Worm (Caenorhabditis elegans) whole organism, mixed stage, embryonic: Measurements from ENCODE around the gene F32B6.4.
"Not testable (repeated sequence)": the region's sequence is repeated elsewhere in the genome, so short reads cannot be mapped to it uniquely, and the experiment has no call there.

Experiments used
- bed-3 ChIP-seq: fragments of 200-800 bp; sonication (Bioruptor generic); optimal IDR thresholded peaks from 3 replicates; lab custom pipeline; 2018; ENCODE audit warnings: mild to moderate bottlenecking, missing genetic modification characterization, moderate library complexity, missing compliant biosample characterization
- blmp-1 ChIP-seq: fragments of 150-350 bp; optimal IDR thresholded peaks from 2 replicates; lab custom pipeline; 2014; ENCODE audit warnings: missing biosample characterization, missing genetic modification characterization
- ceh-39 ChIP-seq: fragments of 150-350 bp; optimal IDR thresholded peaks from 2 replicates; lab custom pipeline; 2014; ENCODE audit warnings: missing biosample characterization, missing genetic modification characterization
- ceh-43 ChIP-seq: fragments of 200-800 bp; sonication (Bioruptor generic); optimal IDR thresholded peaks from 2 replicates; lab custom pipeline; 2018; ENCODE audit warnings: mild to moderate bottlenecking, missing genetic modification characterization, moderate library complexity, missing compliant biosample characterization
- ces-1 ChIP-seq: fragments of 150-350 bp; optimal IDR thresholded peaks from 2 replicates; lab custom pipeline; 2014; ENCODE audit warnings: missing biosample characterization, missing genetic modification reagents, missing genetic modification characterization
- drap-1 ChIP-seq: fragments of 200-800 bp; sonication (Bioruptor generic); optimal IDR thresholded peaks from 3 replicates; lab custom pipeline; 2018; ENCODE audit warnings: mild to moderate bottlenecking, missing genetic modification characterization, missing compliant biosample characterization
- elt-1 ChIP-seq: sonication (generic microtip); optimal IDR thresholded peaks from 2 replicates; lab custom pipeline; 2017; ENCODE audit warnings: missing genetic modification characterization, mild to moderate bottlenecking, missing compliant biosample characterization, antibody characterized with exemption, moderate library complexity, borderline replicate concordance; ENCODE audit not compliant: insufficient read depth
- elt-3 ChIP-seq: fragments of 150-350 bp; optimal IDR thresholded peaks from 2 replicates; lab custom pipeline; 2014; ENCODE audit warnings: missing biosample characterization, missing genetic modification characterization
- flh-1 ChIP-seq: fragments of 200-800 bp; sonication (Bioruptor generic); optimal IDR thresholded peaks from 2 replicates; lab custom pipeline; 2018; ENCODE audit warnings: mild to moderate bottlenecking, missing genetic modification characterization, moderate library complexity, missing compliant biosample characterization
- ham-2 ChIP-seq: fragments of 200-800 bp; sonication (Bioruptor generic); optimal IDR thresholded peaks from 2 replicates; lab custom pipeline; 2018; ENCODE audit warnings: mild to moderate bottlenecking, missing genetic modification characterization, missing compliant biosample characterization
- hlh-1 ChIP-seq: fragments of 150-350 bp; optimal IDR thresholded peaks from 2 replicates; lab custom pipeline; 2014; ENCODE audit warnings: missing biosample characterization, missing genetic modification reagents, missing genetic modification characterization
- lin-13 ChIP-seq: fragments of 150-350 bp; optimal IDR thresholded peaks from 2 replicates; lab custom pipeline; 2014; ENCODE audit warnings: missing biosample characterization, missing genetic modification characterization
- lsy-2 ChIP-seq: fragments of 150-350 bp; optimal IDR thresholded peaks from 2 replicates; lab custom pipeline; 2014; ENCODE audit warnings: missing biosample characterization, missing genetic modification characterization
- mep-1 ChIP-seq: fragments of 150-350 bp; optimal IDR thresholded peaks from 2 replicates; lab custom pipeline; 2017; ENCODE audit warnings: missing biosample characterization, missing genetic modification reagents, missing genetic modification characterization, inconsistent platforms
- mls-2 ChIP-seq: sonication (generic microtip); optimal IDR thresholded peaks from 2 replicates; lab custom pipeline; 2016; ENCODE audit warnings: mild to moderate bottlenecking, missing genetic modification characterization, moderate library complexity, missing compliant biosample characterization
- nhr-12 ChIP-seq: fragments of 150-350 bp; optimal IDR thresholded peaks from 2 replicates; lab custom pipeline; 2014; ENCODE audit warnings: missing biosample characterization, missing genetic modification characterization
- nhr-2 ChIP-seq: fragments of 150-350 bp; optimal IDR thresholded peaks from 2 replicates; lab custom pipeline; 2014; ENCODE audit warnings: missing biosample characterization, missing genetic modification characterization
- nhr-237 ChIP-seq: fragments of 150-350 bp; optimal IDR thresholded peaks from 2 replicates; lab custom pipeline; 2014; ENCODE audit warnings: missing biosample characterization, missing genetic modification characterization
- nhr-28 ChIP-seq: fragments of 150-350 bp; optimal IDR thresholded peaks from 2 replicates; lab custom pipeline; 2014; ENCODE audit warnings: missing biosample characterization, missing genetic modification characterization
- pha-4 ChIP-seq: fragments of 150-350 bp; optimal IDR thresholded peaks from 2 replicates; lab custom pipeline; 2018; ENCODE audit warnings: missing biosample characterization, missing genetic modification reagents, missing genetic modification characterization
- sem-2 ChIP-seq: fragments of 200-800 bp; sonication (Bioruptor generic); optimal IDR thresholded peaks from 2 replicates; lab custom pipeline; 2018; ENCODE audit warnings: mild to moderate bottlenecking, missing genetic modification characterization, missing compliant biosample characterization
- snpc-4 ChIP-seq: fragments of 150-350 bp; optimal IDR thresholded peaks from 2 replicates; lab custom pipeline; 2014; ENCODE audit warnings: missing biosample characterization, missing genetic modification characterization
- sptf-1 ChIP-seq: sonication (generic microtip); optimal IDR thresholded peaks from 2 replicates; lab custom pipeline; 2017; ENCODE audit warnings: mild to moderate bottlenecking, missing genetic modification characterization, moderate library complexity, missing compliant biosample characterization
- tbx-8 ChIP-seq: fragments of 200-800 bp; sonication (Bioruptor generic); optimal IDR thresholded peaks from 2 replicates; lab custom pipeline; 2018; ENCODE audit warnings: mild to moderate bottlenecking, missing genetic modification characterization, moderate library complexity, missing compliant biosample characterization
- unc-120 ChIP-seq: sonication (generic microtip); optimal IDR thresholded peaks from 2 replicates; lab custom pipeline; 2017; ENCODE audit warnings: missing genetic modification characterization, missing compliant biosample characterization; ENCODE audit not compliant: poor library complexity, severe bottlenecking
- unc-39 ChIP-seq: fragments of 150-350 bp; optimal IDR thresholded peaks from 2 replicates; lab custom pipeline; 2014; ENCODE audit warnings: missing biosample characterization, missing genetic modification characterization
- unc-62 ChIP-seq: fragments of 150-350 bp; optimal IDR thresholded peaks from 2 replicates; lab custom pipeline; 2014; ENCODE audit warnings: missing biosample characterization, missing genetic modification reagents, missing genetic modification characterization
- zip-8 ChIP-seq: fragments of 150-350 bp; optimal IDR thresholded peaks from 2 replicates; lab custom pipeline; 2014; ENCODE audit warnings: missing biosample characterization, missing genetic modification characterization

F32B6.4 gene

ce11 chrIV:9895088-9895487 lies 3.2 kb upstream of the F32B6.4 start, which contains the start of gene ssp-32:
Gene ssp-32, plus strand, starts transcription at chrIV:9895388.
- TF ChIP-seq mep-1: no peak
- no peak for TF ChIP-seq elt-1 (tag; lab: Kevin White, UChicago)
- TF ChIP-seq mls-2 (tag; lab: Kevin White, UChicago): no peak
- no peak for TF ChIP-seq pha-4 (tag; lab: Kevin White, UChicago)
- TF ChIP-seq unc-120: no peak
- no peak for TF ChIP-seq unc-39 (tag; lab: Kevin White, UChicago)
- no peak for TF ChIP-seq unc-62
- TF ChIP-seq flh-1 (GFP tag; lab: Kevin White, UChicago): no peak

DNA sequence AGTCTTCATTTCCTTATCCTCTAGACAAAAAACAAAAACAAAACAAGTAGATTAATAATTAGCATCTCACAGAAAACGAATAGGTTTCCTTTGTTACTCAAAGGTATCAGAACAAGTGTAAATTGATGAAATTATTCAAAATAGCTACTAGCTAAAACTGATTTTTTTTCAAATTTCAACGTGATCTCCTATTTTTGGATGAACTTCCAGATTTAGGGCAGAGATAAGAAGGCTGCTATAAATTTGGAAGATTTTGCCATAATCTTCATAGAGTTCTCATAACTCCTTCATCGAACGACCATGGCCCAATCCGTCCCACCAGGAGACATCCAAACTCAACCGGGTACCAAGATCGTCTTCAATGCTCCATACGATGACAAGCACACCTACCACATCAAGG lies 2.5 kb upstream of the F32B6.4 start, which contains the start of gene msp-77:
TSS of gene msp-77 (plus strand) at position 301 of the 400 bp plus-strand sequence.
- not testable (repeated sequence) for TF ChIP-seq sem-2 (GFP tag; lab: Kevin White, UChicago); pha-4 (tag; lab: Kevin White, UChicago); elt-3

DNA sequence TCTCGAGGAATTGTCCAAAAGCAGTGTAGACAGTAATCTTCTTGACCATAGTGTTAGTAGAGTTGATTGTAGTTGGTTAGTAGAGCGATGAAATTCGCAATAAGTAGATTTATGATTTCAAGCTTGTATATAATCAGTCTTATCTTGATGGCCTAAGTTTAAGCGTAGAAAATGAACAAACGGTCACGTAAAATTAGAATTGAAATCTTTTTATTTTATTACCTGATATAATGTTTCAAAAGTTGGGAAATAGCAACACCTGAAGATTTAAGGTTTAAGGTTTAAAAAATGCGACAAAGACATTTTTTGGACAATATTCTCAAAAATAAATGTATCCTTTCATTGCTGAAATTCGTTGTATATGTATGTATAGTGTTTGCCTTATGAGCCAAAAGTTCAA lies 1.8 kb upstream of the F32B6.4 start, which contains the start of gene sss-1:
TSS of gene sss-1 (minus strand) at position 101 of the 400 bp plus-strand sequence.
- TF ChIP-seq ceh-39; tbx-8; zip-8 (tag; lab: Kevin White, UChicago): not testable (repeated sequence)

DNA sequence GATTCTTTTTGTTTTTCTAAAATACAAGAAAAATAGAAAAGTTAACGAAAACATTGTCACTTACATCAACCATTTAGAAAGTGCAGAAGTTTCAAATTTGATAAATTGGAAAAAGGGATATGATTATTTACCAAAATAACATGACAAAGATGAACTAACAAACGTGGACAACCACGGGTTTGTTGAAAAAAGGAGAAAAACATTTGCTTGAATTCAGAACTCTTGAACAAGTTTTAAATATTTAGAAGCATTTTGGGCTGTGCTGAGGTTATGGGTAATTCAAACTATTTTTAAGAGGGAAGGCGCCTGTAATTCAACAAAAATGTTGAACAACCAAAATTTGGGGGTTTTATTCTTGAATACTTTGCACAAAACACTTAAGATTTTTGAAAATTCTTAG lies 2.0 kb downstream of the F32B6.4 start, which contains the start of gene ttbk-3:
TSS of gene ttbk-3 (minus strand) at position 101 of the 400 bp plus-strand sequence.
- TF ChIP-seq sem-2 (GFP tag; lab: Kevin White, UChicago) (no peak), sptf-1 (tag; lab: Kevin White, UChicago) (no peak), nhr-28 (tag; lab: Kevin White, UChicago) (no peak), zip-8 (tag; lab: Kevin White, UChicago) (no peak), tbx-8 (no peak), ham-2 (GFP tag; lab: Kevin White, UChicago) (no peak)

DNA sequence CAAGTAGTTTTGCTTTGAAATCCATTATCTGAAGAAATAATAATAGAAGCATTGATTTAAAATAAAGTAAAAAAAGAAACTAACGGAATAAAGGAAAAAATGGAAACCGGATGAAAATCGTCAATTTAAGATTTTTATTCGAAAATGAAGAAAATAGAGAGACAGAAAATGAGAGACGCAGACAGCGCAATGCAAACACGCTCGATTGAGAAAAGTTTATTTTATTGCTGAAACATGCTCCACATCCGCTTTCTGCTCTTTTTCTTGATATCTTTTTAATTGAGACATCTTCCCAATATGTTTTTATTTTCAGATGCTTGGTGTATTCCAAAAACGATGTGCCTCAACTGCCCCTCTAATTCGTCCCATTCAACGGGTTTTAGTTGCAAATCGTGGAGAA lies 7.6 kb downstream of the F32B6.4 start, which contains the start of the genes prp-18 and mccc-1:
TSS of gene prp-18 (minus strand) at position 127 of the 400 bp plus-strand sequence.
TSS of gene mccc-1 (plus strand) at position 314 of the 400 bp plus-strand sequence.
- no peak for TF ChIP-seq nhr-237
- peak; percentile 46 for TF ChIP-seq mep-1
- no peak for TF ChIP-seq drap-1 (GFP tag; lab: Kevin White, UChicago)
- no peak for TF ChIP-seq lin-13 (tag; lab: Kevin White, UChicago)
- TF ChIP-seq hlh-1: no peak
- peak; percentile 36 for TF ChIP-seq pha-4 (tag; lab: Kevin White, UChicago)
- TF ChIP-seq bed-3 (GFP tag; lab: Kevin White, UChicago): no peak
- TF ChIP-seq elt-1 (tag; lab: Kevin White, UChicago): no peak
- no peak for TF ChIP-seq blmp-1
- TF ChIP-seq ces-1: peak; percentile 87
- no peak for TF ChIP-seq unc-39 (tag; lab: Kevin White, UChicago)
- TF ChIP-seq ham-2 (GFP tag; lab: Kevin White, UChicago): no peak

DNA sequence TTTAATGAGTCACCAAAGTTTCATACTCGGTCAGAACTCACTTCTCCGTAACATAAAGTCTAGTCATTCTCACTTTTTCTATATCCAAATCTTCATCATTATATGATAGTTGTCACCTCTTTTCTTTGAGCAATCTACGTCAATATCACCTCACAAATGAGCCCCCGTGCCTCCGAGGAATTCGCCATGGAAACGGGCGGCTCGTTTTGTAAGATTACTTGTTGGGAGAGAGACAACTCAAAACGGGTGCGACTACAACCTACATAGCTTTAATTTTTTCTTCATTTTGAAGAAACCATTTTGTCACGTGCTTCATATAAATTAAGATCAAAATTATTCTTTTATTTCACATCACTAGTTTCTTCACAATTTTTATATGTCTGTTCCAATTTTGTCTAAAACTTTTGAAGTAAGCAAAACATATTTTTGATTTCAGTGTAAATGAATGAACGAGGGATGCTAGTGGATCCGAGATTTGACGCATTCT lies 12.9 kb downstream of the F32B6.4 start, which contains the start of gene nhr-4:
TSS of gene nhr-4 (plus strand) at position 437 of the 487 bp plus-strand sequence.
- no peak for TF ChIP-seq snpc-4 (tag; lab: Kevin White, UChicago)
- TF ChIP-seq nhr-12 (tag; lab: Kevin White, UChicago): no peak
- no peak for TF ChIP-seq ceh-43 (GFP tag; lab: Kevin White, UChicago)
- no peak for TF ChIP-seq ceh-39
- TF ChIP-seq lsy-2: no peak

DNA sequence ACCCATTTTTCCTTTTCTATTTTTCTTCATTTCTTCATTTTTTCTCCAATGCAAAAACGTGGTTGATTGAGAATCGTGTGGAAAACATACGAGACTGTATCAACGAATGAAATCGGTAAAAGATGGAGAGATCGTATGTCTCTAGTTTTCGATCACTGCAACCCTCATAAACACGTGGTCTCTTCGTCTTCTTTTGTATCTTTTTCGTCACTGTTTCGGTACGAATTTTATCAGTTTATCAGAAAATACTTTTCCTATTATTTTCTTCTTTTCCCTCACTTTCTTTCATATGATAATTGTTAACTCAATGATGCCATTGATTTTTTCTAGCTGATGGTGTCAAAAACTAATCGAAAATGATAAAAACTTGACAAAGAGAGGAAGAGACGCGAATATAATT lies 16.2 kb downstream of the F32B6.4 start:
- no peak for TF ChIP-seq mep-1
- TF ChIP-seq nhr-2 (tag; lab: Kevin White, UChicago): no peak
- TF ChIP-seq nhr-237: no peak
